Fruit fly (Drosophila melanogaster) whole organism, embryonic: Measurements from ENCODE around the gene CG32713.

ENCODE experiments used
- Ada2b ChIP-seq: fragments of 200-800 bp; sonication (Bioruptor generic); IDR thresholded peaks from 2 replicates; pipeline ENCODE4 v1.3.6; 2022; ENCODE audit warnings: missing biosample characterization, missing genetic modification characterization
- BEAF-32 ChIP-seq: fragments of 200-800 bp; sonication (Bioruptor generic); optimal IDR thresholded peaks from 3 replicates; lab custom pipeline; 2017; ENCODE audit warnings: missing biosample characterization, missing genetic modification characterization, mild to moderate bottlenecking, moderate library complexity, missing genetic modification reagents
- CG10654 ChIP-seq: fragments of 200-800 bp; sonication (Bioruptor generic); optimal IDR thresholded peaks from 2 replicates; lab custom pipeline; 2016; ENCODE audit warnings: missing biosample characterization, missing genetic modification characterization
- CG11695 ChIP-seq: fragments of 200-800 bp; sonication (Bioruptor generic); IDR thresholded peaks from 3 replicates; pipeline ENCODE4 v1.3.6; 2022; ENCODE audit warnings: missing biosample characterization, missing genetic modification characterization
- CG12942 ChIP-seq: fragments of 200-800 bp; sonication (Bioruptor generic); optimal IDR thresholded peaks from 3 replicates; lab custom pipeline; 2016; ENCODE audit warnings: missing biosample characterization, missing genetic modification characterization
- CG13775 ChIP-seq: fragments of 200-800 bp; sonication (Bioruptor generic); optimal IDR thresholded peaks from 3 replicates; lab custom pipeline; 2017; ENCODE audit warnings: missing biosample characterization, mild to moderate bottlenecking, missing genetic modification characterization
- CG14667 ChIP-seq: fragments of 200-800 bp; sonication (Bioruptor generic); IDR thresholded peaks from 2 replicates; pipeline ENCODE4 v1.3.6; 2022; ENCODE audit warnings: missing biosample characterization, missing genetic modification characterization
- CG14710 ChIP-seq: fragments of 200-800 bp; sonication (Bioruptor generic); optimal IDR thresholded peaks from 3 replicates; lab custom pipeline; 2019; ENCODE audit warnings: missing biosample characterization, mild to moderate bottlenecking, missing genetic modification characterization, moderate library complexity
- CG15479 ChIP-seq: fragments of 200-800 bp; sonication (Bioruptor generic); optimal IDR thresholded peaks from 3 replicates; lab custom pipeline; 2019; ENCODE audit warnings: missing biosample characterization, mild to moderate bottlenecking, missing genetic modification characterization, moderate library complexity
- CG17186 ChIP-seq: fragments of 200-800 bp; sonication (Bioruptor generic); optimal IDR thresholded peaks from 3 replicates; lab custom pipeline; 2017; ENCODE audit warnings: missing biosample characterization, missing genetic modification reagents, missing genetic modification characterization
- CG17829 ChIP-seq: fragments of 200-800 bp; optimal IDR thresholded peaks from 2 replicates; lab custom pipeline; 2019; ENCODE audit warnings: missing biosample characterization, mild to moderate bottlenecking, missing genetic modification characterization, moderate library complexity
- CG18619 ChIP-seq: fragments of 200-800 bp; sonication (Bioruptor generic); optimal IDR thresholded peaks from 3 replicates; lab custom pipeline; 2017; ENCODE audit warnings: missing biosample characterization, mild to moderate bottlenecking, missing genetic modification characterization
- CG2875 ChIP-seq: fragments of 200-800 bp; sonication (Bioruptor generic); optimal IDR thresholded peaks from 2 replicates; lab custom pipeline; 2017; ENCODE audit warnings: missing biosample characterization, mild to moderate bottlenecking, missing genetic modification characterization, missing genetic modification reagents
- CG31441 ChIP-seq: fragments of 200-800 bp; sonication (Bioruptor generic); IDR thresholded peaks from 2 replicates; pipeline ENCODE4 v1.3.6; 2022; ENCODE audit warnings: missing biosample characterization, missing genetic modification characterization
- CG5180 ChIP-seq: fragments of 200-800 bp; sonication (Bioruptor generic); optimal IDR thresholded peaks from 3 replicates; lab custom pipeline; 2017; ENCODE audit warnings: missing biosample characterization, missing genetic modification characterization, mild to moderate bottlenecking, moderate library complexity, missing genetic modification reagents
- CG7357 ChIP-seq: fragments of 200-800 bp; sonication (Bioruptor generic); IDR thresholded peaks from 3 replicates; pipeline ENCODE4 v1.3.6; 2022; ENCODE audit warnings: missing biosample characterization, missing genetic modification characterization
- CG7556 ChIP-seq: fragments of 200-800 bp; sonication (Bioruptor generic); optimal IDR thresholded peaks from 2 replicates; lab custom pipeline; 2017; ENCODE audit warnings: missing biosample characterization, mild to moderate bottlenecking, missing genetic modification characterization
- CG8924 ChIP-seq: fragments of 200-800 bp; optimal IDR thresholded peaks from 3 replicates; lab custom pipeline; 2019; ENCODE audit warnings: missing biosample characterization, mild to moderate bottlenecking, missing genetic modification characterization, moderate library complexity
- CG9932 ChIP-seq: fragments of 200-800 bp; sonication (Bioruptor generic); IDR thresholded peaks from 2 replicates; pipeline ENCODE4 v1.3.6; 2022; ENCODE audit warnings: missing biosample characterization, missing genetic modification characterization
- Dll ChIP-seq: fragments of 200-800 bp; sonication (Bioruptor generic); IDR thresholded peaks from 4 replicates; pipeline ENCODE4 v1.3.6; 2022; ENCODE audit warnings: missing biosample characterization, missing genetic modification characterization; ENCODE audit not compliant: partially characterized antibody
- Dp ChIP-seq: fragments of 200-800 bp; sonication (Bioruptor generic); optimal IDR thresholded peaks from 2 replicates; lab custom pipeline; 2018; ENCODE audit warnings: missing biosample characterization, mild to moderate bottlenecking, missing genetic modification characterization, moderate library complexity
- E2f2 ChIP-seq: fragments of 200-800 bp; sonication (Bioruptor generic); IDR thresholded peaks from 2 replicates; pipeline ENCODE4 v1.3.6; 2022; ENCODE audit warnings: missing biosample characterization, missing genetic modification characterization
- Eip74EF ChIP-seq, 2 experiments: fragments of 200-800 bp in 1 of 2; fragments of >200 bp in 1 of 2; sonication (Bioruptor generic) in 1 of 2; optimal IDR thresholded peaks; 2 replicates each; lab custom pipeline; 2017 to 2019; ENCODE audit warnings: missing biosample characterization in 2 of 2, missing genetic modification characterization in 2 of 2, mild to moderate bottlenecking in 1 of 2, moderate library complexity in 1 of 2
- Gsc ChIP-seq: fragments of 200-800 bp; sonication (Bioruptor generic); IDR thresholded peaks from 2 replicates; pipeline ENCODE4 v1.3.6; 2022; ENCODE audit warnings: missing biosample characterization, missing genetic modification characterization
- Myb ChIP-seq: fragments of 200-800 bp; sonication (Bioruptor generic); optimal IDR thresholded peaks from 2 replicates; lab custom pipeline; 2016; ENCODE audit warnings: missing biosample characterization, missing genetic modification characterization
- Sry-δ ChIP-seq: fragments of 200-800 bp; sonication (Bioruptor generic); optimal IDR thresholded peaks from 2 replicates; lab custom pipeline; 2016; ENCODE audit warnings: missing biosample characterization, missing genetic modification characterization
- bsh ChIP-seq, 2 experiments: fragments of 200-800 bp; sonication (Bioruptor generic); optimal IDR thresholded peaks; 2 replicates each; lab custom pipeline; 2017 to 2018; ENCODE audit warnings: mild to moderate bottlenecking in 2 of 2, missing biosample characterization in 2 of 2, missing genetic modification characterization in 2 of 2, moderate library complexity in 1 of 2
- chm ChIP-seq: fragments of 200-800 bp; sonication (Bioruptor generic); IDR thresholded peaks from 2 replicates; pipeline ENCODE4 v1.3.6; 2022; ENCODE audit warnings: missing biosample characterization, missing genetic modification characterization
- ci ChIP-seq: fragments of 200-800 bp; sonication (Bioruptor generic); IDR thresholded peaks from 3 replicates; pipeline ENCODE4 v1.3.6; 2022; ENCODE audit warnings: missing biosample characterization, missing genetic modification characterization
- da ChIP-seq: fragments of 200-800 bp; sonication (Bioruptor generic); optimal IDR thresholded peaks from 2 replicates; lab custom pipeline; 2016; ENCODE audit warnings: missing biosample characterization, missing genetic modification characterization
- dan ChIP-seq: fragments of 200-800 bp; sonication (Bioruptor generic); IDR thresholded peaks from 2 replicates; pipeline ENCODE4 v1.3.6; 2022; ENCODE audit warnings: missing biosample characterization, missing genetic modification characterization
- esg ChIP-seq: fragments of 200-800 bp; sonication (Bioruptor generic); conservative IDR thresholded peaks from 2 replicates; pipeline ENCODE4 v1.3.6; 2022; ENCODE audit warnings: missing biosample characterization, missing genetic modification characterization
- gcm2 ChIP-seq: fragments of 200-800 bp; sonication (Bioruptor generic); optimal IDR thresholded peaks from 2 replicates; lab custom pipeline; 2016; ENCODE audit warnings: missing biosample characterization, missing genetic modification characterization
- gro ChIP-seq: fragments of 200-800 bp; sonication (Bioruptor generic); optimal IDR thresholded peaks from 2 replicates; lab custom pipeline; 2016; ENCODE audit warnings: missing biosample characterization, missing genetic modification characterization
- h ChIP-seq: fragments of >200 bp; optimal IDR thresholded peaks from 2 replicates; lab custom pipeline; 2017
- hkb ChIP-seq, 2 experiments: fragments of 200-800 bp in 1 of 2; fragments of >200 bp in 1 of 2; sonication (Bioruptor generic) in 1 of 2; IDR thresholded peaks in 1 of 2; optimal IDR thresholded peaks in 1 of 2; 2 replicates each; pipeline versions ENCODE4 v1.3.6 to Lab custom; 2017 to 2022; ENCODE audit warnings: missing biosample characterization in 1 of 2, missing genetic modification characterization in 1 of 2
- hth ChIP-seq: fragments of >200 bp; optimal IDR thresholded peaks from 2 replicates; lab custom pipeline; 2017; ENCODE audit warnings: inconsistent platforms
- inv ChIP-seq: fragments of 200-800 bp; sonication (Bioruptor generic); IDR thresholded peaks from 2 replicates; pipeline ENCODE4 v1.3.6; 2022; ENCODE audit warnings: missing biosample characterization, missing genetic modification characterization; ENCODE audit not compliant: partially characterized antibody
- ken ChIP-seq: fragments of 200-800 bp; sonication (Bioruptor generic); IDR thresholded peaks from 3 replicates; pipeline ENCODE4 v1.3.6; 2022; ENCODE audit warnings: missing biosample characterization, missing genetic modification characterization
- lbe ChIP-seq: fragments of 200-800 bp; sonication (Bioruptor generic); optimal IDR thresholded peaks from 2 replicates; lab custom pipeline; 2016; ENCODE audit warnings: missing biosample characterization, mild to moderate bottlenecking, missing genetic modification characterization
- otp ChIP-seq: fragments of 200-800 bp; sonication (Bioruptor generic); IDR thresholded peaks from 3 replicates; pipeline ENCODE4, ENCODE4 v1.3.6; 2022; ENCODE audit warnings: missing biosample characterization, missing genetic modification characterization
- prd ChIP-seq, 3 experiments: fragments of >200 bp in 2 of 3; fragments of 200-800 bp in 1 of 3; sonication (Bioruptor generic) in 1 of 3; optimal IDR thresholded peaks in 2 of 3; IDR thresholded peaks in 1 of 3; 2 replicates in 2 of 3; 3 replicates in 1 of 3; pipeline versions ENCODE4 v1.3.6 to Lab custom; 2017 to 2022; ENCODE audit warnings: missing biosample characterization in 1 of 3, missing genetic modification characterization in 1 of 3
- repo ChIP-seq: fragments of 200-800 bp; sonication (Bioruptor generic); optimal IDR thresholded peaks from 2 replicates; lab custom pipeline; 2016; ENCODE audit warnings: missing biosample characterization, missing genetic modification characterization
- row ChIP-seq: fragments of 200-800 bp; sonication (Bioruptor generic); IDR thresholded peaks from 3 replicates; pipeline ENCODE4 v1.3.6; 2022; ENCODE audit warnings: missing biosample characterization, missing genetic modification characterization
- slbo ChIP-seq: fragments of 200-800 bp; sonication (Bioruptor generic); IDR thresholded peaks from 2 replicates; pipeline ENCODE4 v1.3.6; 2022; ENCODE audit warnings: missing biosample characterization, missing genetic modification characterization
- stwl ChIP-seq: fragments of 200-800 bp; sonication (Bioruptor generic); optimal IDR thresholded peaks from 3 replicates; lab custom pipeline; 2018; ENCODE audit warnings: missing biosample characterization, mild to moderate bottlenecking, missing genetic modification characterization, moderate library complexity
- twi ChIP-seq: fragments of 200-800 bp; optimal IDR thresholded peaks from 2 replicates; lab custom pipeline; 2019; ENCODE audit warnings: missing biosample characterization, mild to moderate bottlenecking, missing genetic modification characterization, moderate library complexity
- tx ChIP-seq: fragments of 200-800 bp; sonication (Bioruptor generic); optimal IDR thresholded peaks from 2 replicates; lab custom pipeline; 2016; ENCODE audit warnings: missing biosample characterization, missing genetic modification characterization
- usp ChIP-seq: fragments of >200 bp; optimal IDR thresholded peaks from 2 replicates; lab custom pipeline; 2017; ENCODE audit warnings: missing biosample characterization, missing genetic modification characterization
- z ChIP-seq: fragments of 200-800 bp; sonication (Bioruptor generic); IDR thresholded peaks from 3 replicates; pipeline ENCODE4 v1.3.6; 2022; ENCODE audit warnings: missing biosample characterization, missing genetic modification characterization
- zen2 ChIP-seq: fragments of 200-800 bp; sonication (Bioruptor generic); IDR thresholded peaks from 3 replicates; pipeline ENCODE4 v1.3.6; 2022; ENCODE audit warnings: missing biosample characterization, missing genetic modification characterization; ENCODE audit not compliant: partially characterized antibody

CG32713 gene

dm6 chrX:8442161-8442560 lies 15.3 kb downstream of the CG32713 start, which contains the start of gene CG12123 (continued):
- TF ChIP-seq ken, result no peak
- peak; percentile 25 for TF ChIP-seq Myb (GFP tag; lab: Kevin White, UChicago)
- no peak for TF ChIP-seq CG13775
- no peak for TF ChIP-seq CG9932 (GFP tag; lab: Robert Waterston, UW)
- TF ChIP-seq CG31441 (GFP tag; lab: Robert Waterston, UW), result no peak
- TF ChIP-seq stwl (tag; lab: Kevin White, UChicago), result peak; percentile 5
- TF ChIP-seq CG12942 (GFP tag; lab: Kevin White, UChicago), result no peak
- no peak for TF ChIP-seq hth (lab: Kevin White, UChicago)
- TF ChIP-seq Dp (GFP tag; lab: Kevin White, UChicago), result peak; percentile 82
- no peak for TF ChIP-seq dan (GFP tag; lab: Robert Waterston, UW)
- peak; percentile 27 for TF ChIP-seq lbe
- TF ChIP-seq CG8924 (tag; lab: Kevin White, UChicago), result peak; percentile 55
- TF ChIP-seq da (GFP tag; lab: Kevin White, UChicago), result no peak
- no peak for TF ChIP-seq slbo (GFP tag; lab: Robert Waterston, UW)
- no peak for TF ChIP-seq prd (optimal IDR thresholded peaks at IDR 0.05; lab: Kevin White, UChicago)
- no peak for TF ChIP-seq prd (GFP tag; IDR thresholded peaks at IDR 0.05; lab: Robert Waterston, UW)
- peak; percentile 7 for TF ChIP-seq Sry-δ (GFP tag; lab: Kevin White, UChicago)
- no peak for TF ChIP-seq otp
- TF ChIP-seq chm (GFP tag; lab: Robert Waterston, UW), result no peak
- peak; percentile 21 for TF ChIP-seq hkb (optimal IDR thresholded peaks at IDR 0.05; lab: Kevin White, UChicago)
- TF ChIP-seq hkb (GFP tag; IDR thresholded peaks at IDR 0.05; lab: Robert Waterston, UW), result no peak
- peak; percentile 85 for TF ChIP-seq E2f2 (GFP tag; lab: Robert Waterston, UW)
- TF ChIP-seq CG18619 (GFP tag; lab: Kevin White, UChicago), result no peak
- TF ChIP-seq row (GFP tag; lab: Robert Waterston, UW), result 0 out of 3 replicates have a peak, but pooled peaks have one; percentile 19
- no peak for TF ChIP-seq BEAF-32 (GFP tag; lab: Kevin White, UChicago)
- TF ChIP-seq CG17186, result no peak
- TF ChIP-seq CG17829 (tag; lab: Kevin White, UChicago), result no peak
- TF ChIP-seq twi (tag; lab: Kevin White, UChicago), result no peak
- TF ChIP-seq repo (GFP tag; lab: Kevin White, UChicago), result no peak
- TF ChIP-seq CG14667 (GFP tag; lab: Robert Waterston, UW), result no peak
- no peak for TF ChIP-seq CG15479
- no peak for TF ChIP-seq h (lab: Kevin White, UChicago)
- no peak for TF ChIP-seq ci (GFP tag; lab: Robert Waterston, UW)
- TF ChIP-seq gro (GFP tag; lab: Kevin White, UChicago), result no peak
- TF ChIP-seq usp, result no peak
- TF ChIP-seq CG14710 (tag; lab: Kevin White, UChicago), result peak; percentile 95
- no peak for TF ChIP-seq CG11695 (GFP tag; lab: Robert Waterston, UW)
- no peak for TF ChIP-seq tx (GFP tag; lab: Kevin White, UChicago)
- TF ChIP-seq CG7556 (GFP tag; lab: Kevin White, UChicago), result no peak
- no peak for TF ChIP-seq Dll
- TF ChIP-seq CG2875, result no peak
- no peak for TF ChIP-seq gcm2 (GFP tag; lab: Kevin White, UChicago)
- TF ChIP-seq z (GFP tag; lab: Robert Waterston, UW), result no peak
- no peak for TF ChIP-seq Ada2b
- no peak for TF ChIP-seq CG7357 (GFP tag; lab: Robert Waterston, UW)
- TF ChIP-seq CG5180, result no peak
- TF ChIP-seq inv (GFP tag; lab: Robert Waterston, UW), result no peak
- no peak for TF ChIP-seq bsh (GFP tag; optimal IDR thresholded peaks at IDR 0.05; lab: Kevin White, UChicago)
- no peak for TF ChIP-seq esg
- no peak for TF ChIP-seq Eip74EF (GFP tag; optimal IDR thresholded peaks at IDR 0.05; lab: Kevin White, UChicago)
- no peak for TF ChIP-seq CG10654 (GFP tag; lab: Kevin White, UChicago)
- no peak for TF ChIP-seq zen2 (GFP tag; lab: Robert Waterston, UW)
- TF ChIP-seq Gsc (GFP tag; lab: Robert Waterston, UW), result no peak
